Fruit fly (Drosophila melanogaster) whole organism, embryonic: Measurements from ENCODE around the gene CG2574.

Experiments
- Antp ChIP-seq: fragments of 200-800 bp; sonication (Bioruptor generic); optimal IDR thresholded peaks from 3 replicates; lab custom pipeline; 2016; ENCODE audit warnings: missing biosample characterization, missing genetic modification characterization
- Atf-2 ChIP-seq: fragments of 200-800 bp; sonication (Bioruptor generic); optimal IDR thresholded peaks from 2 replicates; lab custom pipeline; 2016; ENCODE audit warnings: missing biosample characterization, missing genetic modification characterization
- Atf6 ChIP-seq: fragments of 200-800 bp; sonication (Bioruptor generic); IDR thresholded peaks from 2 replicates; pipeline ENCODE4 v1.3.6; 2022; ENCODE audit warnings: missing biosample characterization, missing genetic modification characterization
- BtbVII ChIP-seq: fragments of 200-800 bp; sonication (Bioruptor generic); optimal IDR thresholded peaks from 3 replicates; lab custom pipeline; 2017; ENCODE audit warnings: missing biosample characterization, mild to moderate bottlenecking, missing genetic modification characterization
- CG10366 ChIP-seq: fragments of 200-800 bp; sonication (Bioruptor generic); IDR thresholded peaks from 2 replicates; pipeline ENCODE4 v1.3.6; 2022; ENCODE audit warnings: missing biosample characterization, missing genetic modification characterization
- CG12236 ChIP-seq: fragments of 200-800 bp; sonication (Bioruptor generic); optimal IDR thresholded peaks from 2 replicates; lab custom pipeline; 2016; ENCODE audit warnings: missing biosample characterization, missing genetic modification characterization
- CG12744 ChIP-seq: fragments of 200-800 bp; sonication (Bioruptor generic); optimal IDR thresholded peaks from 2 replicates; lab custom pipeline; 2016; ENCODE audit warnings: missing biosample characterization, missing genetic modification characterization
- CG12769 ChIP-seq: fragments of 200-800 bp; sonication (Bioruptor generic); optimal IDR thresholded peaks from 2 replicates; lab custom pipeline; 2019; ENCODE audit warnings: missing biosample characterization, mild to moderate bottlenecking, missing genetic modification characterization, moderate library complexity
- CG1603 ChIP-seq: fragments of 200-800 bp; sonication (Bioruptor generic); optimal IDR thresholded peaks from 2 replicates; lab custom pipeline; 2019; ENCODE audit warnings: missing biosample characterization, mild to moderate bottlenecking, missing genetic modification characterization, moderate library complexity
- CG16813 ChIP-seq: fragments of 200-800 bp; sonication (Bioruptor generic); IDR thresholded peaks from 3 replicates; pipeline ENCODE4 v1.3.6; 2022; ENCODE audit warnings: missing biosample characterization, missing genetic modification characterization; ENCODE audit not compliant: partially characterized antibody
- CG17612 ChIP-seq: fragments of 200-800 bp; sonication (Bioruptor generic); IDR thresholded peaks from 2 replicates; pipeline ENCODE4 v1.3.6; 2022; ENCODE audit warnings: missing biosample characterization, missing genetic modification characterization
- CG18476 ChIP-seq: fragments of 200-800 bp; sonication (Bioruptor generic); optimal IDR thresholded peaks from 2 replicates; lab custom pipeline; 2016; ENCODE audit warnings: missing biosample characterization, mild to moderate bottlenecking, missing genetic modification characterization
- CG30431 ChIP-seq: fragments of 200-800 bp; sonication (Bioruptor generic); optimal IDR thresholded peaks from 2 replicates; lab custom pipeline; 2017; ENCODE audit warnings: missing biosample characterization, missing genetic modification characterization
- CG33213 ChIP-seq: fragments of 200-800 bp; sonication (Bioruptor generic); optimal IDR thresholded peaks from 3 replicates; lab custom pipeline; 2016; ENCODE audit warnings: missing biosample characterization, missing genetic modification characterization
- CG4404 ChIP-seq: fragments of 200-800 bp; sonication (Bioruptor generic); IDR thresholded peaks from 2 replicates; pipeline ENCODE4 v1.3.6; 2022; ENCODE audit warnings: missing biosample characterization, missing genetic modification characterization
- CG6791 ChIP-seq: fragments of 200-800 bp; sonication (Bioruptor generic); IDR thresholded peaks from 3 replicates; pipeline ENCODE4 v1.3.6; 2022; ENCODE audit warnings: missing biosample characterization, missing genetic modification characterization; ENCODE audit not compliant: partially characterized antibody
- CG6854 ChIP-seq: fragments of 200-800 bp; sonication (Bioruptor generic); optimal IDR thresholded peaks from 3 replicates; lab custom pipeline; 2017; ENCODE audit warnings: missing biosample characterization, mild to moderate bottlenecking, missing genetic modification characterization
- CG8359 ChIP-seq: fragments of 200-800 bp; sonication (Bioruptor generic); optimal IDR thresholded peaks from 2 replicates; lab custom pipeline; 2017; ENCODE audit warnings: missing biosample characterization, mild to moderate bottlenecking, missing genetic modification characterization, borderline replicate concordance
- CG9437 ChIP-seq: fragments of 200-800 bp; sonication (Bioruptor generic); optimal IDR thresholded peaks from 2 replicates; lab custom pipeline; 2018; ENCODE audit warnings: missing biosample characterization, mild to moderate bottlenecking, missing genetic modification characterization
- CHES-1-like ChIP-seq: fragments of 200-800 bp; sonication (Bioruptor generic); optimal IDR thresholded peaks from 2 replicates; lab custom pipeline; 2016; ENCODE audit warnings: missing biosample characterization, missing genetic modification characterization
- CoRest ChIP-seq: fragments of 200-800 bp; sonication (Bioruptor generic); optimal IDR thresholded peaks from 3 replicates; lab custom pipeline; 2018; ENCODE audit warnings: missing biosample characterization, mild to moderate bottlenecking, missing genetic modification characterization, moderate library complexity
- Deaf1 ChIP-seq: fragments of 200-800 bp; optimal IDR thresholded peaks from 3 replicates; lab custom pipeline; 2019; ENCODE audit warnings: missing biosample characterization, mild to moderate bottlenecking, missing genetic modification characterization, moderate library complexity
- Elba2 ChIP-seq: fragments of 200-800 bp; sonication (Bioruptor generic); optimal IDR thresholded peaks from 3 replicates; lab custom pipeline; 2016; ENCODE audit warnings: missing biosample characterization, missing genetic modification characterization
- Ets65A ChIP-seq: fragments of 200-800 bp; sonication (Bioruptor generic); peaks from one replicate; lab custom pipeline; 2016; ENCODE audit warnings: missing biosample characterization, missing genetic modification characterization
- Med ChIP-seq: fragments of 200-800 bp; sonication (Bioruptor generic); peaks from one replicate; lab custom pipeline; 2016; ENCODE audit warnings: missing biosample characterization, missing genetic modification characterization, mild to moderate bottlenecking, inconsistent platforms, moderate library complexity
- Opbp ChIP-seq: fragments of 200-800 bp; sonication (Bioruptor generic); IDR thresholded peaks from 3 replicates; pipeline ENCODE4 v1.3.6; 2022; ENCODE audit warnings: missing biosample characterization, missing genetic modification characterization; ENCODE audit not compliant: partially characterized antibody
- Rfx ChIP-seq: fragments of 200-800 bp; sonication (Bioruptor generic); IDR thresholded peaks from 2 replicates; pipeline ENCODE4 v1.3.6; 2022; ENCODE audit warnings: missing biosample characterization, missing genetic modification characterization
- Stat92E ChIP-seq, 3 experiments: fragments of >200 bp in 2 of 3; fragments of 200-800 bp in 1 of 3; sonication (Bioruptor generic) in 1 of 3; optimal IDR thresholded peaks; 2 replicates each; lab custom pipeline; 2017 to 2019; ENCODE audit warnings: missing biosample characterization in 3 of 3, missing genetic modification characterization in 3 of 3, mild to moderate bottlenecking in 1 of 3, moderate library complexity in 1 of 3
- Trl ChIP-seq, 3 experiments: fragments of >200 bp in 2 of 3; fragments of 200-800 bp in 1 of 3; sonication (Bioruptor generic) in 1 of 3; optimal IDR thresholded peaks; 2 replicates in 1 of 3; 3 replicates in 2 of 3; lab custom pipeline; 2016 to 2017; ENCODE audit warnings: missing biosample characterization in 1 of 3, missing genetic modification characterization in 1 of 3
- caup ChIP-seq: fragments of 200-800 bp; sonication (Bioruptor generic); optimal IDR thresholded peaks from 3 replicates; lab custom pipeline; 2017; ENCODE audit warnings: missing biosample characterization, mild to moderate bottlenecking, missing genetic modification characterization, moderate library complexity; ENCODE audit not compliant: severe bottlenecking
- crol ChIP-seq: fragments of 200-800 bp; sonication (Bioruptor generic); IDR thresholded peaks from 2 replicates; pipeline ENCODE4 v1.3.6; 2022; ENCODE audit warnings: missing biosample characterization, missing genetic modification characterization
- dpn ChIP-seq, 2 experiments: fragments of 200-800 bp; sonication (Bioruptor generic); optimal IDR thresholded peaks; 3 replicates each; lab custom pipeline; 2016; ENCODE audit warnings: missing biosample characterization in 2 of 2, missing genetic modification characterization in 2 of 2
- gem ChIP-seq: fragments of 200-800 bp; sonication (Bioruptor generic); optimal IDR thresholded peaks from 2 replicates; lab custom pipeline; 2019; ENCODE audit warnings: missing biosample characterization, mild to moderate bottlenecking, missing genetic modification characterization, moderate library complexity
- jumu ChIP-seq: fragments of 200-800 bp; sonication (Bioruptor generic); optimal IDR thresholded peaks from 3 replicates; lab custom pipeline; 2016; ENCODE audit warnings: missing biosample characterization, missing genetic modification characterization
- onecut ChIP-seq: fragments of 200-800 bp; sonication (Bioruptor generic); IDR thresholded peaks from 2 replicates; pipeline ENCODE4 v1.3.6; 2022; ENCODE audit warnings: missing biosample characterization, missing genetic modification characterization
- phol ChIP-seq: fragments of 200-800 bp; sonication (Bioruptor generic); optimal IDR thresholded peaks from 3 replicates; lab custom pipeline; 2018; ENCODE audit warnings: missing biosample characterization, mild to moderate bottlenecking, missing genetic modification characterization, moderate library complexity
- sd ChIP-seq: fragments of 200-800 bp; sonication (Bioruptor generic); optimal IDR thresholded peaks from 3 replicates; lab custom pipeline; 2018; ENCODE audit warnings: missing biosample characterization, mild to moderate bottlenecking, missing genetic modification characterization, moderate library complexity
- sens ChIP-seq: fragments of 200-800 bp; sonication (Bioruptor generic); peaks from one replicate; lab custom pipeline; 2016; ENCODE audit warnings: missing biosample characterization, missing genetic modification characterization
- so ChIP-seq: fragments of 200-800 bp; sonication (Bioruptor generic); IDR thresholded peaks from 3 replicates; pipeline ENCODE4 v1.3.6; 2022; ENCODE audit warnings: missing biosample characterization, missing genetic modification characterization
- tup ChIP-seq: fragments of 200-800 bp; sonication (Bioruptor generic); optimal IDR thresholded peaks from 2 replicates; lab custom pipeline; 2016; ENCODE audit warnings: missing biosample characterization, mild to moderate bottlenecking, missing genetic modification characterization, moderate library complexity
- unc-4 ChIP-seq: fragments of 200-800 bp; sonication (Bioruptor generic); IDR thresholded peaks from 2 replicates; pipeline ENCODE4 v1.3.6; 2022; ENCODE audit warnings: missing biosample characterization, missing genetic modification characterization; ENCODE audit not compliant: partially characterized antibody
- zen2 ChIP-seq: fragments of 200-800 bp; sonication (Bioruptor generic); IDR thresholded peaks from 3 replicates; pipeline ENCODE4 v1.3.6; 2022; ENCODE audit warnings: missing biosample characterization, missing genetic modification characterization; ENCODE audit not compliant: partially characterized antibody

The CG2574 gene

dm6 chrX:12431466-12431865, 22.8 kb downstream of the CG2574 start (continued):
- TF ChIP-seq unc-4 (no peak), CG9437 (no peak), Atf6 (no peak), CG12236 (GFP tag; lab: Kevin White, UChicago) (no peak), tup (no peak), Rfx (GFP tag; lab: Robert Waterston, UW) (no peak), zen2 (GFP tag; lab: Robert Waterston, UW) (no peak), CG4404 (GFP tag; lab: Robert Waterston, UW) (no peak), CG6791 (GFP tag; lab: Robert Waterston, UW) (no peak), CHES-1-like (GFP tag; lab: Kevin White, UChicago) (no peak)

- TF ChIP-seq Antp (GFP tag; lab: Kevin White, UChicago), result no peak
- no peak for TF ChIP-seq CG33213
- peak; percentile 5 for TF ChIP-seq Ets65A
- TF ChIP-seq jumu (GFP tag; lab: Kevin White, UChicago), result no peak
- TF ChIP-seq so (GFP tag; lab: Robert Waterston, UW), result peak; percentile 63; the same call in 1 of the 3 replicates
- no peak for TF ChIP-seq CG1603 (tag; lab: Kevin White, UChicago)
- TF ChIP-seq CG8359, result no peak
- no peak for TF ChIP-seq CG18476
- TF ChIP-seq CoRest (tag; lab: Kevin White, UChicago), result no peak
- no peak for TF ChIP-seq caup
- peak in 1 of 2 experiments; percentile 43 for TF ChIP-seq Trl (optimal IDR thresholded peaks at IDR 0.05; lab: Kevin White, UChicago)
- no peak for TF ChIP-seq Trl (GFP tag; optimal IDR thresholded peaks at IDR 0.05; lab: Kevin White, UChicago)
Observed at dm6 chrX:12431924-12432323, 23.3 kb downstream of the CG2574 start, which contains the start of gene Pkcdelta. Gene Pkcdelta, plus strand, starts transcription at chrX:12432224.

dm6 chrX:12434604-12435003, 25.9 kb downstream of the CG2574 start:
- TF ChIP-seq CG12769 (tag; lab: Kevin White, UChicago) (peak; percentile 87), CG30431 (GFP tag; lab: Kevin White, UChicago) (no peak), CG17612 (GFP tag; lab: Robert Waterston, UW) (no peak), Opbp (GFP tag; lab: Robert Waterston, UW) (no peak), CG16813 (GFP tag; lab: Robert Waterston, UW) (no peak), Med (GFP tag; lab: Kevin White, UChicago) (no peak), CG12744 (GFP tag; lab: Kevin White, UChicago) (no peak), Elba2 (GFP tag; lab: Kevin White, UChicago) (no peak), CG10366 (GFP tag; lab: Robert Waterston, UW) (no peak), phol (tag; lab: Kevin White, UChicago) (no peak), gem (tag; lab: Kevin White, UChicago) (peak; percentile 8), dpn (GFP tag; optimal IDR thresholded peaks at IDR 0.05; lab: Kevin White, UChicago) (no peak), BtbVII (GFP tag; lab: Kevin White, UChicago) (no peak), sens (GFP tag; lab: Kevin White, UChicago) (no peak), Deaf1 (tag; lab: Kevin White, UChicago) (no peak), onecut (GFP tag; lab: Robert Waterston, UW) (no peak), sd (tag; lab: Kevin White, UChicago) (peak; percentile 70), crol (peak; percentile 69), Stat92E (GFP tag; optimal IDR thresholded peaks at IDR 0.05; lab: Kevin White, UChicago) (no peak), Ets65A (no peak), CG6854 (GFP tag; lab: Kevin White, UChicago) (no peak), Atf-2 (GFP tag; lab: Kevin White, UChicago) (no peak)
- TF ChIP-seq, all 482 proteins: peak for 4
